Fruit fly (Drosophila melanogaster) whole organism, embryonic: Measurements from ENCODE around the gene CG33284.

ENCODE experiments used
- Bdp1 ChIP-seq: fragments of 200-800 bp; sonication (Bioruptor generic); optimal IDR thresholded peaks from 3 replicates; lab custom pipeline; 2016; ENCODE audit warnings: missing biosample characterization, missing genetic modification characterization
- Bteb2 ChIP-seq: fragments of 200-800 bp; sonication (Bioruptor generic); optimal IDR thresholded peaks from 2 replicates; lab custom pipeline; 2016; ENCODE audit warnings: missing biosample characterization, missing genetic modification characterization
- C15 ChIP-seq: fragments of 200-800 bp; sonication (Bioruptor generic); IDR thresholded peaks from 3 replicates; pipeline ENCODE4 v1.3.6; 2022; ENCODE audit warnings: missing biosample characterization, missing genetic modification characterization
- CG10209 ChIP-seq: fragments of 200-800 bp; sonication (Bioruptor generic); optimal IDR thresholded peaks from 3 replicates; lab custom pipeline; 2017; ENCODE audit warnings: missing biosample characterization, mild to moderate bottlenecking, missing genetic modification characterization, missing genetic modification reagents
- CG11085 ChIP-seq: fragments of 200-800 bp; sonication (Bioruptor generic); IDR thresholded peaks from 2 replicates; pipeline ENCODE4 v1.3.6; 2022; ENCODE audit warnings: missing biosample characterization, missing genetic modification characterization
- CG11504 ChIP-seq: fragments of 200-800 bp; sonication (Bioruptor generic); optimal IDR thresholded peaks from 3 replicates; lab custom pipeline; 2019; ENCODE audit warnings: missing biosample characterization, mild to moderate bottlenecking, missing genetic modification characterization, moderate library complexity
- CG12659 ChIP-seq: fragments of 200-800 bp; sonication (Bioruptor generic); optimal IDR thresholded peaks from 3 replicates; lab custom pipeline; 2017; ENCODE audit warnings: mild to moderate bottlenecking, missing biosample characterization, missing genetic modification reagents, missing genetic modification characterization
- CG13775 ChIP-seq: fragments of 200-800 bp; sonication (Bioruptor generic); optimal IDR thresholded peaks from 3 replicates; lab custom pipeline; 2017; ENCODE audit warnings: missing biosample characterization, mild to moderate bottlenecking, missing genetic modification characterization
- CG14441 ChIP-seq: fragments of 200-800 bp; sonication (Bioruptor generic); IDR thresholded peaks from 2 replicates; pipeline ENCODE4 v1.3.6; 2022; ENCODE audit warnings: missing biosample characterization, missing genetic modification characterization
- CG16815 ChIP-seq: fragments of 200-800 bp; sonication (Bioruptor generic); optimal IDR thresholded peaks from 3 replicates; lab custom pipeline; 2017; ENCODE audit warnings: missing biosample characterization, mild to moderate bottlenecking, missing genetic modification characterization
- CG17361 ChIP-seq: fragments of 200-800 bp; sonication (Bioruptor generic); IDR thresholded peaks from 3 replicates; pipeline ENCODE4 v1.3.6; 2022; ENCODE audit warnings: missing biosample characterization, missing genetic modification characterization
- CG18764 ChIP-seq: fragments of 200-800 bp; sonication (Bioruptor generic); optimal IDR thresholded peaks from 3 replicates; lab custom pipeline; 2016; ENCODE audit warnings: missing biosample characterization, missing genetic modification characterization
- CG2120 ChIP-seq: fragments of 200-800 bp; sonication (Bioruptor generic); optimal IDR thresholded peaks from 3 replicates; lab custom pipeline; 2016; ENCODE audit warnings: missing biosample characterization, missing genetic modification characterization
- CG4328 ChIP-seq: fragments of 200-800 bp; sonication (Bioruptor generic); optimal IDR thresholded peaks from 3 replicates; lab custom pipeline; 2017; ENCODE audit warnings: missing biosample characterization, missing genetic modification reagents, missing genetic modification characterization
- CG6791 ChIP-seq: fragments of 200-800 bp; sonication (Bioruptor generic); IDR thresholded peaks from 3 replicates; pipeline ENCODE4 v1.3.6; 2022; ENCODE audit warnings: missing biosample characterization, missing genetic modification characterization; ENCODE audit not compliant: partially characterized antibody
- CG7271 ChIP-seq: fragments of 200-800 bp; sonication (Bioruptor generic); optimal IDR thresholded peaks from 2 replicates; lab custom pipeline; 2018; ENCODE audit warnings: missing biosample characterization, mild to moderate bottlenecking, missing genetic modification characterization, moderate library complexity
- CG8089 ChIP-seq: fragments of 200-800 bp; sonication (Bioruptor generic); optimal IDR thresholded peaks from 3 replicates; lab custom pipeline; 2016; ENCODE audit warnings: missing biosample characterization, missing genetic modification characterization
- CG9727 ChIP-seq: fragments of 200-800 bp; sonication (Bioruptor generic); optimal IDR thresholded peaks from 3 replicates; lab custom pipeline; 2017; ENCODE audit warnings: missing biosample characterization, mild to moderate bottlenecking, missing genetic modification characterization
- CG9932 ChIP-seq: fragments of 200-800 bp; sonication (Bioruptor generic); IDR thresholded peaks from 2 replicates; pipeline ENCODE4 v1.3.6; 2022; ENCODE audit warnings: missing biosample characterization, missing genetic modification characterization
- Chrac-16 ChIP-seq: fragments of 200-800 bp; sonication (Bioruptor generic); optimal IDR thresholded peaks from 3 replicates; lab custom pipeline; 2016; ENCODE audit warnings: missing biosample characterization, missing genetic modification characterization
- D19B ChIP-seq: fragments of 200-800 bp; sonication (Bioruptor generic); optimal IDR thresholded peaks from 2 replicates; lab custom pipeline; 2017; ENCODE audit warnings: missing biosample characterization, mild to moderate bottlenecking, missing genetic modification characterization
- Hr3 ChIP-seq: fragments of 200-800 bp; sonication (Bioruptor generic); optimal IDR thresholded peaks from 3 replicates; lab custom pipeline; 2016; ENCODE audit warnings: missing biosample characterization, missing genetic modification characterization
- Meics ChIP-seq: fragments of 200-800 bp; sonication (Bioruptor generic); optimal IDR thresholded peaks from 2 replicates; lab custom pipeline; 2017; ENCODE audit warnings: missing biosample characterization, mild to moderate bottlenecking, missing genetic modification characterization
- Mes4 ChIP-seq: fragments of 200-800 bp; sonication (Bioruptor generic); optimal IDR thresholded peaks from 2 replicates; lab custom pipeline; 2016; ENCODE audit warnings: missing biosample characterization, missing genetic modification characterization
- Pdp1 ChIP-seq, 2 experiments: fragments of 200-800 bp; sonication (Bioruptor generic); optimal IDR thresholded peaks; 3 replicates each; lab custom pipeline; 2016; ENCODE audit warnings: missing biosample characterization in 2 of 2, missing genetic modification characterization in 2 of 2, mild to moderate bottlenecking in 1 of 2, moderate library complexity in 1 of 2
- Ptx1 ChIP-seq: fragments of 200-800 bp; sonication (Bioruptor generic); IDR thresholded peaks from 2 replicates; pipeline ENCODE4 v1.3.6; 2022; ENCODE audit warnings: missing biosample characterization, missing genetic modification characterization
- Sox100B ChIP-seq: fragments of 200-800 bp; sonication (Bioruptor generic); optimal IDR thresholded peaks from 3 replicates; lab custom pipeline; 2018; ENCODE audit warnings: missing biosample characterization, mild to moderate bottlenecking, missing genetic modification characterization
- TFAM ChIP-seq: fragments of 200-800 bp; sonication (Bioruptor generic); optimal IDR thresholded peaks from 2 replicates; lab custom pipeline; 2017; ENCODE audit warnings: missing biosample characterization, missing genetic modification characterization, inconsistent platforms
- Usf ChIP-seq: fragments of 200-800 bp; sonication (Bioruptor generic); optimal IDR thresholded peaks from 2 replicates; lab custom pipeline; 2017; ENCODE audit warnings: missing genotype, missing biosample characterization, missing genetic modification characterization
- ato ChIP-seq: fragments of 200-800 bp; sonication (Bioruptor generic); IDR thresholded peaks from 2 replicates; pipeline ENCODE4 v1.3.6; 2022; ENCODE audit warnings: missing biosample characterization, missing genetic modification characterization; ENCODE audit not compliant: partially characterized antibody
- az2 ChIP-seq: fragments of 200-800 bp; sonication (Bioruptor generic); optimal IDR thresholded peaks from 3 replicates; lab custom pipeline; 2016; ENCODE audit warnings: missing biosample characterization, missing genetic modification characterization
- bcd ChIP-seq: fragments of 200-800 bp; sonication (Bioruptor generic); optimal IDR thresholded peaks from 2 replicates; lab custom pipeline; 2017; ENCODE audit warnings: missing biosample characterization, mild to moderate bottlenecking, missing genetic modification characterization
- cad ChIP-seq: fragments of >200 bp; optimal IDR thresholded peaks from 2 replicates; lab custom pipeline; 2017; ENCODE audit warnings: missing biosample characterization, missing genetic modification characterization
- dpn ChIP-seq, 2 experiments: fragments of 200-800 bp; sonication (Bioruptor generic); optimal IDR thresholded peaks; 3 replicates each; lab custom pipeline; 2016; ENCODE audit warnings: missing biosample characterization in 2 of 2, missing genetic modification characterization in 2 of 2
- dysf ChIP-seq: fragments of 200-800 bp; sonication (Bioruptor generic); IDR thresholded peaks from 3 replicates; pipeline ENCODE4 v1.3.6; 2022; ENCODE audit warnings: missing biosample characterization, missing genetic modification characterization
- gem ChIP-seq: fragments of 200-800 bp; sonication (Bioruptor generic); optimal IDR thresholded peaks from 2 replicates; lab custom pipeline; 2019; ENCODE audit warnings: missing biosample characterization, mild to moderate bottlenecking, missing genetic modification characterization, moderate library complexity
- grau ChIP-seq: fragments of 200-800 bp; optimal IDR thresholded peaks from 3 replicates; lab custom pipeline; 2019; ENCODE audit warnings: missing biosample characterization, mild to moderate bottlenecking, missing genetic modification characterization, moderate library complexity
- gsb ChIP-seq: fragments of 200-800 bp; sonication (Bioruptor generic); IDR thresholded peaks from 2 replicates; pipeline ENCODE4 v1.3.6; 2022; ENCODE audit warnings: missing biosample characterization, missing genetic modification characterization
- her ChIP-seq: fragments of 200-800 bp; sonication (Bioruptor generic); optimal IDR thresholded peaks from 2 replicates; lab custom pipeline; 2016; ENCODE audit warnings: missing biosample characterization, missing genetic modification characterization
- hkb ChIP-seq, 2 experiments: fragments of 200-800 bp in 1 of 2; fragments of >200 bp in 1 of 2; sonication (Bioruptor generic) in 1 of 2; IDR thresholded peaks in 1 of 2; optimal IDR thresholded peaks in 1 of 2; 2 replicates each; pipeline versions ENCODE4 v1.3.6 to Lab custom; 2017 to 2022; ENCODE audit warnings: missing biosample characterization in 1 of 2, missing genetic modification characterization in 1 of 2
- ind ChIP-seq: fragments of 200-800 bp; sonication (Bioruptor generic); optimal IDR thresholded peaks from 3 replicates; lab custom pipeline; 2016; ENCODE audit warnings: missing biosample characterization, missing genetic modification characterization
- lab ChIP-seq: fragments of 200-800 bp; sonication (Bioruptor generic); optimal IDR thresholded peaks from 3 replicates; lab custom pipeline; 2017; ENCODE audit warnings: missing biosample characterization, missing genetic modification characterization, mild to moderate bottlenecking, moderate library complexity, missing genetic modification reagents
- lmd ChIP-seq: fragments of 200-800 bp; sonication (Bioruptor generic); IDR thresholded peaks from 2 replicates; pipeline ENCODE4 v1.3.6; 2022; ENCODE audit warnings: missing biosample characterization, missing genetic modification characterization
- nom ChIP-seq: fragments of 200-800 bp; sonication (Bioruptor generic); optimal IDR thresholded peaks from 2 replicates; lab custom pipeline; 2017; ENCODE audit warnings: missing biosample characterization, missing genetic modification characterization, mild to moderate bottlenecking, moderate library complexity, missing genetic modification reagents
- pan ChIP-seq, 4 experiments: fragments of >200 bp in 3 of 4; fragments of 200-800 bp in 1 of 4; sonication (Bioruptor generic) in 1 of 4; optimal IDR thresholded peaks in 3 of 4; IDR thresholded peaks in 1 of 4; 2 replicates each; pipeline versions ENCODE4 v1.3.6 to Lab custom; 2017 to 2022; ENCODE audit warnings: missing biosample characterization in 2 of 4, missing genetic modification characterization in 2 of 4, mixed read lengths in 1 of 4
- repo ChIP-seq: fragments of 200-800 bp; sonication (Bioruptor generic); optimal IDR thresholded peaks from 2 replicates; lab custom pipeline; 2016; ENCODE audit warnings: missing biosample characterization, missing genetic modification characterization
- slbo ChIP-seq: fragments of 200-800 bp; sonication (Bioruptor generic); IDR thresholded peaks from 2 replicates; pipeline ENCODE4 v1.3.6; 2022; ENCODE audit warnings: missing biosample characterization, missing genetic modification characterization
- tio ChIP-seq: fragments of 200-800 bp; sonication (Bioruptor generic); optimal IDR thresholded peaks from 2 replicates; lab custom pipeline; 2017; ENCODE audit warnings: missing biosample characterization, missing genetic modification characterization, inconsistent platforms
- tup ChIP-seq: fragments of 200-800 bp; sonication (Bioruptor generic); optimal IDR thresholded peaks from 2 replicates; lab custom pipeline; 2016; ENCODE audit warnings: missing biosample characterization, mild to moderate bottlenecking, missing genetic modification characterization, moderate library complexity
- vfl ChIP-seq: fragments of 200-800 bp; sonication (Bioruptor generic); optimal IDR thresholded peaks from 2 replicates; lab custom pipeline; 2016; ENCODE audit warnings: missing biosample characterization, missing genetic modification characterization

Gene CG33284

dm6 chr3L:21100429-21100828 is 23.1 kb upstream of the CG33284 start:
- peak; percentile 4 for TF ChIP-seq CG13775 (GFP tag; lab: Kevin White, UChicago)
- TF ChIP-seq CG4328 (GFP tag; lab: Kevin White, UChicago) = no peak
- no peak for TF ChIP-seq Chrac-16 (GFP tag; lab: Kevin White, UChicago)
- no peak for TF ChIP-seq pan (optimal IDR thresholded peaks at IDR 0.05; lab: Kevin White, UChicago)
- no peak for TF ChIP-seq pan (GFP tag; optimal IDR thresholded peaks at IDR 0.05 in 1 of 2, IDR thresholded peaks at IDR 0.05 in 1 of 2)
- no peak for TF ChIP-seq CG18764 (GFP tag; lab: Kevin White, UChicago)
- TF ChIP-seq lmd (GFP tag; lab: Robert Waterston, UW) = no peak; the same call in 1 of the 2 replicates
- no peak for TF ChIP-seq az2 (GFP tag; lab: Kevin White, UChicago)
- peak; percentile 14 for TF ChIP-seq lab
- no peak for TF ChIP-seq CG8089
- peak; percentile 56 for TF ChIP-seq CG9932
- TF ChIP-seq gsb = no peak
- TF ChIP-seq Ptx1 (GFP tag; lab: Robert Waterston, UW) = no peak
- TF ChIP-seq dysf = peak; percentile 26; the same call in 1 of the 3 replicates
- TF ChIP-seq Usf = no peak
- TF ChIP-seq CG11504 (tag; lab: Kevin White, UChicago) = peak; percentile 1
- no peak for TF ChIP-seq repo (GFP tag; lab: Kevin White, UChicago)
- no peak for TF ChIP-seq TFAM (GFP tag; lab: Kevin White, UChicago)
- no peak for TF ChIP-seq CG14441 (GFP tag; lab: Robert Waterston, UW)
- TF ChIP-seq Meics (GFP tag; lab: Kevin White, UChicago) = peak; percentile 23
- TF ChIP-seq D19B (GFP tag; lab: Kevin White, UChicago) = peak; percentile 5
- TF ChIP-seq CG7271 (tag; lab: Kevin White, UChicago) = no peak
- TF ChIP-seq cad (GFP tag; lab: Kevin White, UChicago) = no peak
- TF ChIP-seq Pdp1 (GFP tag; optimal IDR thresholded peaks at IDR 0.05; lab: Kevin White, UChicago) = peak in 1 of 2 experiments; percentile 77
- TF ChIP-seq bcd (GFP tag; lab: Kevin White, UChicago) = peak; percentile 3
- peak; percentile 39 for TF ChIP-seq CG2120
- no peak for TF ChIP-seq Bdp1 (GFP tag; lab: Kevin White, UChicago)
- TF ChIP-seq CG10209 (GFP tag; lab: Kevin White, UChicago) = no peak
- peak; percentile 44 for TF ChIP-seq gem (tag; lab: Kevin White, UChicago)
- peak in 1 of 2 experiments; percentile 1 for TF ChIP-seq dpn (GFP tag; optimal IDR thresholded peaks at IDR 0.05; lab: Kevin White, UChicago)
- TF ChIP-seq vfl (GFP tag; lab: Kevin White, UChicago) = no peak
- no peak for TF ChIP-seq C15 (GFP tag; lab: Robert Waterston, UW)
- TF ChIP-seq ato (GFP tag; lab: Robert Waterston, UW) = no peak
- peak; percentile 16 for TF ChIP-seq CG9727 (GFP tag; lab: Kevin White, UChicago)
- no peak for TF ChIP-seq tup (GFP tag; lab: Kevin White, UChicago)
- no peak for TF ChIP-seq her (GFP tag; lab: Kevin White, UChicago)
- TF ChIP-seq Hr3 (GFP tag; lab: Kevin White, UChicago) = no peak
- no peak for TF ChIP-seq CG11085
- TF ChIP-seq CG12659 (GFP tag; lab: Kevin White, UChicago) = peak; percentile 9
- no peak for TF ChIP-seq CG16815 (GFP tag; lab: Kevin White, UChicago)
- no peak for TF ChIP-seq hkb (optimal IDR thresholded peaks at IDR 0.05; lab: Kevin White, UChicago)
- TF ChIP-seq hkb (GFP tag; IDR thresholded peaks at IDR 0.05; lab: Robert Waterston, UW) = no peak
- TF ChIP-seq grau (tag; lab: Kevin White, UChicago) = peak; percentile 74
- TF ChIP-seq CG6791 (GFP tag; lab: Robert Waterston, UW) = no peak
- no peak for TF ChIP-seq Mes4
- peak; percentile 52 for TF ChIP-seq slbo (GFP tag; lab: Robert Waterston, UW)
- TF ChIP-seq Bteb2 (GFP tag; lab: Kevin White, UChicago) = no peak
- TF ChIP-seq ind (GFP tag; lab: Kevin White, UChicago) = peak; percentile 3
- 0 out of 3 replicates have a peak, but pooled peaks have one; percentile 37 for TF ChIP-seq CG17361 (GFP tag; lab: Robert Waterston, UW)
- no peak for TF ChIP-seq nom
- TF ChIP-seq Sox100B (GFP tag; lab: Kevin White, UChicago) = no peak
- peak; percentile 20 for TF ChIP-seq tio (GFP tag; lab: Kevin White, UChicago)
